Fruit fly (Drosophila melanogaster) whole organism: ENCODE measurements around the gene CG34283.

Source experiments
- CG8478 ChIP-seq: fragments of >200 bp; optimal IDR thresholded peaks from 2 replicates; lab custom pipeline; 2018; ENCODE audit warnings: inconsistent platforms
- Dll ChIP-seq: fragments of >200 bp; optimal IDR thresholded peaks from 2 replicates; lab custom pipeline; 2017
- EcR ChIP-seq, 2 experiments: fragments of >200 bp; optimal IDR thresholded peaks; 2 replicates each; lab custom pipeline; 2017; ENCODE audit warnings: missing biosample characterization in 2 of 2, missing genetic modification characterization in 2 of 2, missing genetic modification reagents in 2 of 2
- pan ChIP-seq: fragments of >200 bp; optimal IDR thresholded peaks from 2 replicates; lab custom pipeline; 2017
- psq ChIP-seq: fragments of >200 bp; optimal IDR thresholded peaks from 2 replicates; lab custom pipeline; 2017
- usp ChIP-seq: fragments of >200 bp; optimal IDR thresholded peaks from 2 replicates; lab custom pipeline; 2017; ENCODE audit warnings: missing biosample characterization, missing genetic modification characterization, mixed read lengths

The CG34283 gene

dm6 chr3R:18722490-18722889 lies at the start of gene CG34283:
TSS of gene CG34283 (minus strand) at chr3R:18722590.
- no peak for TF ChIP-seq EcR (GFP tag; optimal IDR thresholded peaks at IDR 0.05; lab: Kevin White, UChicago)
- no peak for TF ChIP-seq Dll (lab: Kevin White, UChicago)
- no peak for TF ChIP-seq pan (lab: Kevin White, UChicago)
- no peak for TF ChIP-seq psq
- no peak for TF ChIP-seq usp (GFP tag; lab: Kevin White, UChicago)
- TF ChIP-seq CG8478, result no peak

DNA sequence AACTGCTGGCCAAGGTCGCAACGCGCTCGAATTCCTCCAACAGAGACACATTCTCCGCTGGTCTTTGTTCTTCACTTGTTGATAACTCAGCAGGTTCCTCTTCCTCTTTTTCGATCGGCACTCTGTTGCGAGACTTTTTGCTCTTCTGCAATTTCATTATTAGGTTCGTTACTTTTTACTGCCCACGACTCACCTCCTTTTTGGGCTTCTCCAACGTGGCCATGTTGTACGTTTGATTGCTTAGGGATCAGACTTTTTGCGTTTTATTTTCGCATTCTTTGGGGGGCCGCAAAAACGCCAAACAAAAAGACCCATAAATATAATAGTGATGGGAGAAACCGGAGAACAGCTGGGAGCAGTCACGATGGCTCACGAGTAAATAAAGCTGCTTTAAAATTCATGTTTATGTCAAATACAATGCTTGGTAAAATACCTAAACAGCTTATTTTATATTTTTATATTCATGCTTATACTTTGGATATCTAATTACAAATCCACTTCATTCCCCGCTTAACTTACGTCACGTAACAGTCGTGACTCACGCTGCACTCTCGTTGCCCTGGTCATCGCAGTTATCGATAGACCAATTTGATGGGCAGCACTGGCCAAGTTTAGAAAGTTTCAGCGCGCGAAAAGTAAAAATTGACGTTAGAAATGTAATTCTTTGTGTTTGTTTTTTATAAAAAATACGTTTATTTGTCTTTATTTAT lies 36.3 kb upstream of the CG34283 start, which contains the start of gene Epg5:
Epg5 (minus strand) TSS at position 326 of the 710 bp plus-strand sequence.
- no peak for TF ChIP-seq Dll (lab: Kevin White, UChicago)
- TF ChIP-seq pan (lab: Kevin White, UChicago), result no peak
- no peak for TF ChIP-seq EcR (GFP tag; optimal IDR thresholded peaks at IDR 0.05; lab: Kevin White, UChicago)
- TF ChIP-seq psq, result no peak
- no peak for TF ChIP-seq usp (GFP tag; lab: Kevin White, UChicago)
- TF ChIP-seq CG8478, result no peak

- TF ChIP-seq pan (lab: Kevin White, UChicago) (no peak), psq (no peak), EcR (GFP tag; optimal IDR thresholded peaks at IDR 0.05; lab: Kevin White, UChicago) (no peak), usp (GFP tag; lab: Kevin White, UChicago) (no peak), Dll (lab: Kevin White, UChicago) (no peak), CG8478 (no peak)
These were observed 27.4 kb upstream of the CG34283 start for dm6 chr3R:18749786-18750185.

DNA sequence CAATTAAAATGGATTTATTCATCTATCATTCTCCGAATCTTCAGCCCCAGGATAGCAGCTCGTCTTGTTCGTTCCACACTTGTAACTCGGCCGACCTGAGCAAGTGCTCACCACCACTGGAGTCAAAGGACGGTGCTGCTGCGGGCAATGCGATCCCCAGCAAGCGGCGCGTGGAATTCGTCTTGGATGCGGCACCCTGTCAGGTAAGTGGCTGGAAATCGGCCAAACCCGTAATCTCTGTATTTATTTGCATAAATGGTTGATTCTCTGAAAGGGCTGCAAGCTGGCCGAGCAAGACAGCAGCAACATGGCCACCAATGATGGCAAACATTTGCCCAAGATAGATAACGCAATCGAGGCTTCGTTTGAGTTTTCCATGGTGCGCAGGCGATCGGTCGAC lies 25.7 kb upstream of the CG34283 start:
- TF ChIP-seq usp (GFP tag; lab: Kevin White, UChicago) (no peak), psq (no peak), pan (lab: Kevin White, UChicago) (no peak), EcR (GFP tag; optimal IDR thresholded peaks at IDR 0.05; lab: Kevin White, UChicago) (no peak)

DNA sequence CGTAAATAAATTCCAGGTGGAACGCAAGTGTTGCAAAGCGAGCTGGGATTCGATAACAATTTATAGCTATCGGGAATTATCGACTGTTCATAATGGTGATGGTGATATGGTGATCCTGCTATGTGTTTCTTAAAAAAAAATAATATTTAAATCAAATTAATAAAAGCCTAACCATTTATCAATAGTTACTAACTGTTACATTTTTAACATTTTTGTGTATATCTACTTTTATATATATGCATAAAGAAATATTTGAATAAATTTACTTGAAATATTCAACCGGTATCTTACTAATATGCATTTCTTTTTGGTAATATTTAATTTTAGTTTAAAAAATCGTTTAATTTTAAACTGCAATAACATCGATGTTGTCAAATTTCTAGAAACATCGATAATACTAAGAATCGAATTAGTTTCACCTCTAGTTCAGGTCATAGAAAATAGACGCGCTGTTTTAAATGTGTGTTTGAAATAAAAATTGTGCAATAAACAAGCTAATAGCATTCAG lies 23.6 kb upstream of the CG34283 start, which contains the start of the genes PGS1 and gwl:
PGS1 (minus strand) TSS at position 81 of the 508 bp plus-strand sequence.
gwl (plus strand) TSS at position 410 of the 508 bp plus-strand sequence.
- TF ChIP-seq usp (GFP tag; lab: Kevin White, UChicago) (no peak), CG8478 (no peak), EcR (GFP tag; optimal IDR thresholded peaks at IDR 0.05; lab: Kevin White, UChicago) (no peak), psq (no peak), Dll (lab: Kevin White, UChicago) (no peak), pan (lab: Kevin White, UChicago) (no peak)

dm6 chr3R:18743270-18743922 lies 21.0 kb upstream of the CG34283 start, which contains the start of gene Mekk1:
TSS of gene Mekk1 (minus strand) at chr3R:18743594.
- TF ChIP-seq pan (lab: Kevin White, UChicago), result no peak
- TF ChIP-seq CG8478, result no peak

- peak; percentile 85 for TF ChIP-seq Dll (lab: Kevin White, UChicago)
- TF ChIP-seq pan (lab: Kevin White, UChicago), result no peak
- no peak for TF ChIP-seq CG8478
- TF ChIP-seq usp (GFP tag; lab: Kevin White, UChicago), result no peak
These were observed 20.2 kb upstream of the CG34283 start for dm6 chr3R:18742358-18743269.

dm6 chr3R:18741844-18742187 lies 19.4 kb upstream of the CG34283 start:
- TF ChIP-seq usp (GFP tag; lab: Kevin White, UChicago) (no peak), pan (lab: Kevin White, UChicago) (peak; percentile 92)

DNA sequence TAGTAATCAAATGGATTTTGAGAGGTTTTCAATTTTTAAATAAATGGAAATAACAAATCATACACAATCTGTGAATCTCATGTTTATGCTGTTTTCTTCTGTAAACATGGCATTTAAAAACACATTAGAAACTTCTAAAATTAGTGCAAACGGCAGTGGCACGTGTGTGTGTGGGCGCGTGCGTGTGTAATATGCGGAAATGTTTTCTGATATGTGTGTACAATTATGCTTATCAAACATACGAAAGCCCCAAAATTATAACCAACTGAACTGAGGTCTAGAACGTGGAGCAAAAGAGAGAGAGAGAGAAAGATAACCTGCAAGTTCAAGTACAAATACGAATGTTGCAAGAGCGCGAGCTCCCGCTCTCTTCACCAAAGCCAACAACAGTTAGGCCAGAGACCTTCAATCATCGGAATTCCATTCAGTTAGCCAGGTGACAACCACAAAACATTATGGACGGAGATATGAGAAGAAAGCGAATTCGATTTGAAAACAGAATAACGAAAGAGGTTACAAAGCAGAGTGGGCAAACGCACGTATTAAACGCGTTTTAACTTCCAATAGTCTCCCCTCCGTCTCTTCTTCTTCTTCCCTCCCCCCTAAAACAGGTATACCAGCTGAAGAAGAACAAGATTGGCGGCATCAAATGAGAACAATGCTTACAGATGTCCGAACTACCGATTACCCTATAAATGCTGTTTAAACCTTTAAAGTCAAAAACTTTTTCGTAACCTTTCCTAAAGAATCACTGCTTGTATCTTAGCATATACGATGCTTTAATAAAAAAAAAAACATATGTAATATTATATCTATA lies 18.8 kb upstream of the CG34283 start:
- no peak for TF ChIP-seq psq
- no peak for TF ChIP-seq usp (GFP tag; lab: Kevin White, UChicago)
- TF ChIP-seq pan (lab: Kevin White, UChicago), result peak; percentile 95
- no peak for TF ChIP-seq EcR (GFP tag; optimal IDR thresholded peaks at IDR 0.05; lab: Kevin White, UChicago)
- no peak for TF ChIP-seq Dll (lab: Kevin White, UChicago)

DNA sequence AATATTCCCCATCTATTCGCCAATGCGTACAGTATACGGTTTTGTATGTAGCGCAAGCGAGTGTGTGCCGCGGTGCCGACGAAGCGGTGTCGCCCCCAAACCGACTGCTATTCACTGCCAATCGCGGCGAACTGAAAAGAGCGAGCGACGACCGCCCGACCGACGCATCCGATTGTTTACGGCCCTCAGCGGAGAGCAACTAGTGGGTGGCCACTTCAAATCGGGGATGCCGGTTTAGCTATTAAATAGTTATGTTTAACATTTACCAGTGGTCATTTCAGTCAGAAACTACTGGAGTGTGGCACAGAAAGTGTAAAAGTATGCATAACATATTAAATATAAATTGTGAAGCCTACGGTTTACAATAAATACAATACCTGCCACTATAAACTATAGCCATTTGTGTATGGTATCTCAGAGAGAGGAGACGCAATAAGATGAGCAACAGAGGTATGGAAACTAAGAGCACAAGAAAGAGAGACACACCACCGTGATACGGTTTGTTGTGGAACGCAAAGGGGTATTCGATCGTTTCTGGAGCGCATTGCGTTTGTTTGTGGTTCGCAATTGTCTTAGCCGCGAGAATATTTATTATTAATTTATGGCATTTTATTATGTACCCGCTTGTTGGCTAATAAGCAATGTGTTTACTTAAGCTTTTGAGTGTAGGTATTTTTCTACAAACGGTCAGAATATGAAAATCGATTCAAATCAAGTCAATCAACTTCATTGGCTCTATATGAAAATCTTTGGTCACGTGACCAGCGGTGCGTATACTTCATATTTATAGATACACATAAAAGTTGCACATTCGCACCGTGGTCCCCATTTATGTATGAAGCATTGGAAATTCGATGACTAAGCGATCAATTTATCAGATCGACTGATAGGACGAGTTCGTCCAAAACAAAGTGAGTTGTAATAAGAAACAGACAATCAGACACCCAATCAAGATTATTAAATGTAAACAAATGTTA lies 17.9 kb upstream of the CG34283 start:
- TF ChIP-seq EcR (GFP tag; optimal IDR thresholded peaks at IDR 0.05; lab: Kevin White, UChicago) (no peak), psq (no peak), usp (GFP tag; lab: Kevin White, UChicago) (no peak), pan (lab: Kevin White, UChicago) (no peak), Dll (lab: Kevin White, UChicago) (no peak), CG8478 (no peak)
